Fruit fly (Drosophila melanogaster): ENCODE data around the gene SMC3.
A peak's percentile ranks its signal among the peaks of the same experiment; 100 is the strongest.

Gene SMC3

DNA sequence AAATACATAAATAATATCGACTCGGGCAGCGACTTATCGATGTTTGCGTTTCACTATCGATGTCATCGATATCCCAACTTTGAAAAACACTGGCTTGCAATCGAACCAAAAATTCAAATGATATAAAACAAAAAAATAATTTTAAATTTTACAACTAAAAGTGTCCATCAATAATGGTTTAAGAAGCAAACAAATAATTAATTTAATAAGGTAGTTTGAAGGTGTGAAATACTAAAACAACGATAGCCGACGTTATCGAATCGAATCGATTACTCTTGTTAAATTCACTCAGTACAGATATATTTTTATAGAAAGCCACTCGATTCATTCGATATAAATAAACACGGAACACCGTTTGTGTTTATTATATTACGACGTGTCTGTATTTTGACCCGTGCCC is at the start of gene SMC3, which contains the start of gene Ubc7:
SMC3 (minus strand) TSS at position 22 of the 400 bp plus-strand sequence.
Ubc7 (plus strand) TSS at position 260 of the 400 bp plus-strand sequence.
- TF ChIP-seq Eip93F (GFP tag; optimal IDR thresholded peaks at IDR 0.05) (peak; percentile 33), Lpt (GFP tag; optimal IDR thresholded peaks at IDR 0.05) (no peak), esn (GFP tag; optimal IDR thresholded peaks at IDR 0.05) (peak; percentile 7), CG3919 (GFP tag; optimal IDR thresholded peaks at IDR 0.05) (no peak), fkh (GFP tag; optimal IDR thresholded peaks at IDR 0.05) (peak; percentile 58)

DNA sequence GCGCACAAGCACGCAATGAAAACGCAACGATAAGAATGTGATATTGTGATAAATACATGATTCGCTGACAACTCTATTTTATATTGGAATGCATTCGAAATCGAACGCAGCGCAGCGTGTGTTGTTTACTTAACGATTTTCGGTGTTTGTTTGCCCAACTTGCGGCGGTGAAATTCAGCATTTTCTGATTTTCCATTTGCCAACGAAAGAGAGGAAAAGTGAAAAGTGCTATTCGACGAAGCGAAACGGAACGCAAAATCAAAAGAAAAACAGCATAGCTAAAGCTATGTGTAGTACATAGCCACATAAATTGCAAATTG is 47.8 kb upstream of the SMC3 start:
- no peak for TF ChIP-seq CG3032 (tag; optimal IDR thresholded peaks at IDR 0.05)
- TF ChIP-seq fkh (GFP tag; optimal IDR thresholded peaks at IDR 0.05): peak; percentile 83

DNA sequence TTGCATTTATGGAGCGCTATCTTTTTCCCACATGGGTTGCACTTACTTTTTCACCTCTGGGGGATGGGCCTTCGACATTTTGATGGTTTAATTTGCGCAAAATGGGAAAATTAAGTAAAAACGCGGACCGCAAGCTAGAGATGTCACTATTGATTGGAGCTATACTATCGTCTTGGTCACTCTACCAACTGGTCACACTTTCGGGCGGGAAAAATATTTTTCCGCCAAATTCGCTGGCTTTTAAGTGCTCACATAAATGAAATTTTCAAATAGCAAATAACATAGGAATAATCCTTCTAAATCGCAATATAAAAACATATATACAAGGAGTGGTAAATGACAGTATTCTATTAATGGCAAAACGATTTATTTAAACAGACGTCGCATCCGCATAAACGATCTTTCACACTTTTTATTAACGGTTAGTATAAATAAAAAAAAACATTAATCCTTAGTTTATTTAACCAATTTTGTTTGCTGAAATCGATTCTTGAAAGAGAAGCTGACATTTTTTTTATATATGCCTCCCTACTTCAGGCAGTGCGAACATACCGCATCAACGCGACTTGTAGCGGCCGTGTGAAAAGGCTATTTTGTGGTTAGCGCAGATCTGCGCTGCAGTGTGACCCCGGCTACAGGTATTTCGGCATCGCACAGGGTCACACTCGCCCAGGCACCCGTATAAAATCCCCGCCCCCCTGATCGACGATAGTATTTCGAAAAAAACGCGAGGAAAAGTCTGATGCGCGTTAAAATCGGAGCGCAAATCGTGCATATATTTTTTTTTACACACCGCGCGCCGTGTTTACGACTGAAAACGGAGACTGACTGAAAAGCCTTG is 47.2 kb upstream of the SMC3 start, which contains the start of the genes SNRPG and mthl1:
SNRPG (minus strand) TSS at position 160 of the 841 bp plus-strand sequence.
mthl1 (plus strand) TSS at position 709 of the 841 bp plus-strand sequence.
- TF ChIP-seq Smox (GFP tag; optimal IDR thresholded peaks at IDR 0.05) (peak; percentile 78), eg (GFP tag; IDR thresholded peaks at IDR 0.05) (peak; percentile 95), CG11902 (GFP tag; optimal IDR thresholded peaks at IDR 0.05) (peak; percentile 81), Gug (GFP tag; IDR thresholded peaks at IDR 0.05) (peak; percentile 88), salr (GFP tag; optimal IDR thresholded peaks at IDR 0.05) (peak; percentile 71 to 81), Sox15 (GFP tag; optimal IDR thresholded peaks at IDR 0.05) (peak; percentile 85), fkh (GFP tag; optimal IDR thresholded peaks at IDR 0.05) (no peak), CG7368 (GFP tag; optimal IDR thresholded peaks at IDR 0.05) (peak; percentile 29), fd85E (GFP tag; optimal IDR thresholded peaks at IDR 0.05) (no peak), CG8119 (GFP tag; IDR thresholded peaks at IDR 0.05) (peak; percentile 81), Hr38 (GFP tag; optimal IDR thresholded peaks at IDR 0.05) (no peak), CG32006 (GFP tag; optimal IDR thresholded peaks at IDR 0.05) (peak; percentile 87), OdsH (GFP tag; optimal IDR thresholded peaks at IDR 0.05) (peak; percentile 80), cyc (GFP tag; optimal IDR thresholded peaks at IDR 0.05) (peak; percentile 89), Sox14 (GFP tag; optimal IDR thresholded peaks at IDR 0.05) (peak; percentile 82), Lpt (GFP tag; optimal IDR thresholded peaks at IDR 0.05) (peak; percentile 70), CG8632 (GFP tag; optimal IDR thresholded peaks at IDR 0.05) (peak; percentile 67), pdm3 (GFP tag; optimal IDR thresholded peaks at IDR 0.05) (peak; percentile 87), lz (GFP tag; optimal IDR thresholded peaks at IDR 0.05) (peak; percentile 83), CG6163 (GFP tag; IDR thresholded peaks at IDR 0.05) (peak; percentile 95), net (GFP tag; optimal IDR thresholded peaks at IDR 0.05) (peak; percentile 70), CG16779 (tag; optimal IDR thresholded peaks at IDR 0.05) (no peak), Hr4 (GFP tag; optimal IDR thresholded peaks at IDR 0.05) (peak; percentile 53), CG15336 (GFP tag; IDR thresholded peaks at IDR 0.05) (peak; percentile 83), dac (GFP tag; optimal IDR thresholded peaks at IDR 0.05) (peak; percentile 69), Hr39 (GFP tag; optimal IDR thresholded peaks at IDR 0.05) (peak; percentile 90), CG34406 (GFP tag; optimal IDR thresholded peaks at IDR 0.05) (peak; percentile 66), spab (GFP tag; optimal IDR thresholded peaks at IDR 0.05) (peak; percentile 48), CG11294 (GFP tag; IDR thresholded peaks at IDR 0.05) (peak; percentile 91), CG10631 (GFP tag; optimal IDR thresholded peaks at IDR 0.05) (peak; percentile 81), Eip75B (GFP tag; optimal IDR thresholded peaks at IDR 0.05) (peak; percentile 80), fd59A (GFP tag; optimal IDR thresholded peaks at IDR 0.05) (peak; percentile 43), Ets21C (GFP tag; optimal IDR thresholded peaks at IDR 0.05) (peak; percentile 79), CG6808 (GFP tag; optimal IDR thresholded peaks at IDR 0.05) (peak; percentile 36), svp (GFP tag) (peak; percentile 94), CG31627 (GFP tag; optimal IDR thresholded peaks at IDR 0.05) (peak; percentile 91), vri (GFP tag; optimal IDR thresholded peaks at IDR 0.05) (peak; percentile 20), Blimp-1 (GFP tag; optimal IDR thresholded peaks at IDR 0.05) (peak; percentile 16), CG6276 (GFP tag; optimal IDR thresholded peaks at IDR 0.05) (peak; percentile 58), achi (GFP tag; optimal IDR thresholded peaks at IDR 0.05) (peak; percentile 72), Ets96B (tag; optimal IDR thresholded peaks at IDR 0.05) (peak; percentile 54), CG4318 (GFP tag; optimal IDR thresholded peaks at IDR 0.05) (peak; percentile 78), CG8319 (GFP tag; optimal IDR thresholded peaks at IDR 0.05) (peak; percentile 52)

Measured in whole organism, prepupa.